Worm (Caenorhabditis elegans): ENCODE measurements around the gene F10B5.3.

F10B5.3 gene

DNA sequence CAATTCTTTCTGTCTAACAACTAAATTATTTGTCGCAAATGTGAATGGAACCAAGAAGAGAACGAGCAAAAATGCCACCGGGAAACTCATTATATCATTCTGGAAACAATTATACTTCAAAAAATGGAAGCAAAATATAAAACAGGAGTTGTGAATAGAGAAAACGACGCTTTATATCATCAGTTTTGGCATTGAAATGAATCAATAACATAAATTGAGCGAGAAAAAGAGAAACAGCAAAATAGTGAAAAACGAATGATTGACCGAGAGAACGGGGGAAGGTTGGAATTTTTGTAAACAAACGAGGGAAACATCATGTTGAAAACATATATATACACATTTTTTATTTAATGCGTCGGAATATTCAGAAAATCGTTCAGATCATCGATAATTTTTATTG is 13.0 kb downstream of the F10B5.3 start, which contains the start of gene ctns-1:
Gene ctns-1, minus strand, starts transcription at position 101 of the 400 bp plus-strand sequence.
- TF ChIP-seq mxl-1 (tag; optimal IDR thresholded peaks at IDR 0.05), result no peak
- TF ChIP-seq bed-1 (GFP tag; IDR thresholded peaks at IDR 0.05), result no peak
- no peak for TF ChIP-seq ztf-6 (GFP tag; IDR thresholded peaks at IDR 0.05)
- TF ChIP-seq ztf-28 (GFP tag; IDR thresholded peaks at IDR 0.05), result no peak
- TF ChIP-seq snpc-1.1 (tag; optimal IDR thresholded peaks at IDR 0.05; ENCODE audit: insufficient read depth), result no peak
- no peak for TF ChIP-seq aptf-2 (GFP tag; conservative IDR thresholded peaks at IDR 0.05)
- no peak for TF ChIP-seq cebp-1 (GFP tag; IDR thresholded peaks at IDR 0.05)
- no peak for TF ChIP-seq cebp-1 (tag; optimal IDR thresholded peaks at IDR 0.05)
- TF ChIP-seq ztf-18 (tag; optimal IDR thresholded peaks at IDR 0.05), result no peak
- TF ChIP-seq nfyb-1 (GFP tag; IDR thresholded peaks at IDR 0.05), result no peak
- TF ChIP-seq F57C9.4 (tag; optimal IDR thresholded peaks at IDR 0.05), result no peak
- TF ChIP-seq hrde-1 (tag; optimal IDR thresholded peaks at IDR 0.05; ENCODE audit: borderline replicate concordance), result no peak
- no peak for TF ChIP-seq lsy-27 (tag; optimal IDR thresholded peaks at IDR 0.05; ENCODE audit: borderline replicate concordance, insufficient read depth)
- no peak for TF ChIP-seq sdz-38 (tag; optimal IDR thresholded peaks at IDR 0.05)
- no peak for TF ChIP-seq fkh-3 (tag; optimal IDR thresholded peaks at IDR 0.05)
- no peak for TF ChIP-seq zfh-2 (GFP tag; conservative IDR thresholded peaks at IDR 0.05)
- no peak for TF ChIP-seq pbrm-1 (GFP tag; IDR thresholded peaks at IDR 0.05)
- no peak for TF ChIP-seq tlf-1 (GFP tag; optimal IDR thresholded peaks at IDR 0.05)
- no peak for TF ChIP-seq aptf-3 (GFP tag; IDR thresholded peaks at IDR 0.05)
- no peak for TF ChIP-seq F49E8.2 (tag; optimal IDR thresholded peaks at IDR 0.05; ENCODE audit: insufficient read depth)
- TF ChIP-seq zim-3 (tag; optimal IDR thresholded peaks at IDR 0.05), result no peak

DNA sequence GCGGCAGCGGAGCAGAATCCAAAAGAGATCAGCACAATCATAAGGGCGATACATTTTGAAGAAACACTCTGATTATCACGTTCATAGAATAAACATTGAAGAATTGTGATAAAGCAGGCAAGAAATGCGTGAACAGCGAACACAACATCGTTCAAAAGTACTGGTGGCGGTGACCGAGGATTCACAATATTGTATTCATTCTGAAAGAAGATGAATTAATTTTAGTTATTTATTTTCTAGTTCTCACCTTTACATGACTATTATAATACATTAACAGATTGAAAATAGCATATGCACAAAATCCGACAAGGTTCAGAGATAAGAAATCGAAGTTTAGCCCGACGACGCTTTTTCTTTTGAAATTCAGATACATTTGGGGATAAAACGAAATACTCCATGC is 13.9 kb downstream of the F10B5.3 start:
- TF ChIP-seq bed-2 (GFP tag; IDR thresholded peaks at IDR 0.05) (no peak), repo-1 (tag; optimal IDR thresholded peaks at IDR 0.05) (peak; percentile 16)

DNA sequence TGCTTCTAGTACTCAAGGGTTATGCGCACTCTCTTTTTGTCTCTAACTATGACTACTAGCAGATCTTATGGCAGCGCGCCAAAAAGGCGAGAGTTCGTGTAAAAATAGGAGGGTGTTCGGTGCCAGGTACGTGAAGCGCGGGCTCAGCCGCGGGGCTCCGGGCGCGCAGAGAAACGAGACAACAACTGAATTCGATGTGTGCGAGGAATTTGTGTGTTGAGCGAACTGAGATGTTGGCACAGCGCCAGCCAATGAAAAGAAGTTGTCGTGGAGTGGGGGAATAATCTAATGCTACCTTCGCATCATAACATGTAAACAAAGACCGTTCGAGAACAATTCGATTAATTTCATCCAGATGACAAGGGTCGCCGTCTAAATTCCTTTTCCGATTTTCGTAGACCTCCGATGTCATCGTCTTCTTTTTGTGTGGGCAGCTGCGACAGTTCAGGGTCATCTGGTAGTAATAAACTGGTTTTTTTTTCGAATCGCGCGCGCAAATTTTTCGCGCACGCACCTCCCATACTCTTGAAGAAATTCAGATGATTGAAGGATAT is 18.3 kb downstream of the F10B5.3 start:
- TF ChIP-seq bed-2 (GFP tag; IDR thresholded peaks at IDR 0.05) (no peak), nfya-2 (GFP tag; IDR thresholded peaks at IDR 0.05) (no peak), ceh-91 (GFP tag; IDR thresholded peaks at IDR 0.05) (no peak), fkh-3 (tag; optimal IDR thresholded peaks at IDR 0.05) (no peak), F37B4.10 (GFP tag; IDR thresholded peaks at IDR 0.05) (no peak), hmg-1.2 (GFP tag; IDR thresholded peaks at IDR 0.05) (peak; percentile 54; the same call in 1 of the 2 replicates), T07F8.4 (tag; optimal IDR thresholded peaks at IDR 0.05) (no peak), lsl-1 (GFP tag; optimal IDR thresholded peaks at IDR 0.05) (no peak), zim-3 (tag; optimal IDR thresholded peaks at IDR 0.05) (no peak), repo-1 (tag; optimal IDR thresholded peaks at IDR 0.05) (peak; percentile 18), let-607 (tag; optimal IDR thresholded peaks at IDR 0.05) (no peak), Y53G8AR.9 (GFP tag; conservative IDR thresholded peaks at IDR 0.05) (0 out of 2 replicates have a peak, but pooled peaks have one; percentile 18), K12H6.12 (tag; optimal IDR thresholded peaks at IDR 0.05) (peak; percentile 72), dpff-1 (tag; optimal IDR thresholded peaks at IDR 0.05) (no peak), egrh-3 (GFP tag; IDR thresholded peaks at IDR 0.05) (no peak), him-1 (tag; optimal IDR thresholded peaks at IDR 0.05) (no peak), F57A8.1 (GFP tag; optimal IDR thresholded peaks at IDR 0.05) (no peak), snpc-4 (GFP tag; optimal IDR thresholded peaks at IDR 0.05) (no peak), snpc-4 (tag; optimal IDR thresholded peaks at IDR 0.05) (no peak), Y95B8A.8 (GFP tag; IDR thresholded peaks at IDR 0.05) (no peak), ceh-27 (GFP tag; optimal IDR thresholded peaks at IDR 0.05) (peak; percentile 28), zfh-2 (GFP tag; conservative IDR thresholded peaks at IDR 0.05) (peak; percentile 80), hlh-12 (tag; optimal IDR thresholded peaks at IDR 0.05) (no peak), cebp-1 (GFP tag; IDR thresholded peaks at IDR 0.05) (no peak), cebp-1 (tag; optimal IDR thresholded peaks at IDR 0.05) (peak; percentile 51), die-1 (tag; optimal IDR thresholded peaks at IDR 0.05) (no peak), C06A6.2 (GFP tag; conservative IDR thresholded peaks at IDR 0.05) (no peak), nhr-27 (tag; optimal IDR thresholded peaks at IDR 0.05) (peak; percentile 20), attf-3 (GFP tag; conservative IDR thresholded peaks at IDR 0.05) (peak; percentile 54; the same call in 1 of the 2 replicates)

Data from whole organism, young adult.